Worm (Caenorhabditis elegans): ENCODE measurements around the gene dpf-7.

dpf-7 gene

DNA sequence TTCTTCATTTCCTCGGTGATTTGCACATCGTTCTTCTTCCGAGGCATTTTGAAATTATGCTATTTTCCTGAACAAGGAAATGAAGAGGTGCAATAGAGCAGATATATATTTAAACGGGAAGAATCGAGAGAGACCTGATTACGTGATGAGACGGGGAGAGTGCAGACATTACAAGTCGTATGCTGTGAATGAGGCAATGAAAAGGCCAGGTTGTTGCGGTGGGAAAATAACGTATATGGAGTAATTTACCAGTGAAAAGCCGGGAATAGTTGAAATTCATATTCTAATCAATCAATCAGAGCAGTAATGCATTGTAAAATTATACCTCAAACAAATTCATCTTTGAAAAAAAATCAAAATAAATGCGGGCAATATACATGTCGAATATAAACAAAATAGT lies 43.7 kb downstream of the dpf-7 start, which contains the start of gene Y17G9B.8:
Gene Y17G9B.8, minus strand, starts transcription at position 182 of the 400 bp plus-strand sequence.
- no peak for TF ChIP-seq elt-3 (tag; optimal IDR thresholded peaks at IDR 0.05)
- no peak for TF ChIP-seq M03D4.4 (tag; optimal IDR thresholded peaks at IDR 0.05)
- TF ChIP-seq elt-1 (tag; optimal IDR thresholded peaks at IDR 0.05; ENCODE audit: borderline replicate concordance, insufficient read depth): no peak
- peak; percentile 9 for TF ChIP-seq sptf-1 (tag; optimal IDR thresholded peaks at IDR 0.05)
- TF ChIP-seq lin-32 (GFP tag; optimal IDR thresholded peaks at IDR 0.05): no peak
- no peak for TF ChIP-seq ces-1 (GFP tag; optimal IDR thresholded peaks at IDR 0.05)
- TF ChIP-seq ceh-39 (tag; optimal IDR thresholded peaks at IDR 0.05): no peak

- TF ChIP-seq mls-2 (tag; optimal IDR thresholded peaks at IDR 0.05): peak; percentile 38
- TF ChIP-seq ces-1 (GFP tag; optimal IDR thresholded peaks at IDR 0.05): peak; percentile 10
- TF ChIP-seq lin-32 (GFP tag; optimal IDR thresholded peaks at IDR 0.05): no peak
- TF ChIP-seq tbx-8 (GFP tag; optimal IDR thresholded peaks at IDR 0.05): no peak
- peak; percentile 71 for TF ChIP-seq cnd-1 (tag; optimal IDR thresholded peaks at IDR 0.05)
Measured at ce11 chrIV:4755929-4756655, 46.3 kb downstream of the dpf-7 start, which contains the start of the genes fbxb-77 and Y17G9B.11. TSS of gene fbxb-77 (minus strand) at chrIV:4756157. TSS of gene Y17G9B.11 (plus strand) at chrIV:4756605.

DNA sequence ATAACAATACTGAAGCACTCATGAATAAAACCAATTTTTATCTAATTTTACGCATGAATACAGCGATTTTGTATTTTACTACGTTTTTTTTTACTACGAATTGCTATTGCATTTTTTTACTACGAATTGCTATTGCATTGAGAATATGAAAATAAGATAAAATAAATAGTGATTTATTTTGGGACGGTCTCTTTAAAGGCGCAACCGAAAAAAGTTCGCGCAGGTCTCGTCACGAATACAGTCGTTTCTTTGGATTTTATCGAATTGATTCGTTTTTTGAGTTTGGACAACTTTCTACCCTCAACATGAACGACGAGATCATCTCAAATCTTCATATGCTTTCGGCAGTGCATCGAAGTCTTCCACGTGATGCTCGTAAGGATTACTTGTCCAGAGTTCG lies 50.6 kb downstream of the dpf-7 start, which contains the start of gene Y17G9B.4:
Gene Y17G9B.4, plus strand, starts transcription at position 306 of the 400 bp plus-strand sequence.
- TF ChIP-seq ces-1 (GFP tag; optimal IDR thresholded peaks at IDR 0.05) (no peak), hlh-1 (tag; optimal IDR thresholded peaks at IDR 0.05) (no peak), nhr-76 (tag; optimal IDR thresholded peaks at IDR 0.05) (no peak)

- TF ChIP-seq mep-1 (tag; optimal IDR thresholded peaks at IDR 0.05): peak; percentile 100
- TF ChIP-seq lsy-2 (tag; optimal IDR thresholded peaks at IDR 0.05): peak; percentile 100
- TF ChIP-seq blmp-1 (tag; optimal IDR thresholded peaks at IDR 0.05): peak; percentile 33
- TF ChIP-seq sptf-1 (tag; optimal IDR thresholded peaks at IDR 0.05): peak; percentile 97
- TF ChIP-seq ham-2 (GFP tag; optimal IDR thresholded peaks at IDR 0.05): peak; percentile 92
- peak; percentile 88 for TF ChIP-seq ceh-43 (GFP tag; optimal IDR thresholded peaks at IDR 0.05)
- TF ChIP-seq unc-39 (tag; optimal IDR thresholded peaks at IDR 0.05): no peak
- TF ChIP-seq pha-4 (tag; optimal IDR thresholded peaks at IDR 0.05): peak; percentile 100
- no peak for TF ChIP-seq flh-1 (GFP tag; optimal IDR thresholded peaks at IDR 0.05)
- peak; percentile 86 for TF ChIP-seq nhr-28 (tag; optimal IDR thresholded peaks at IDR 0.05)
- TF ChIP-seq nhr-76 (tag; optimal IDR thresholded peaks at IDR 0.05): peak; percentile 13
- peak; percentile 100 for TF ChIP-seq lin-13 (tag; optimal IDR thresholded peaks at IDR 0.05)
- TF ChIP-seq mls-2 (tag; optimal IDR thresholded peaks at IDR 0.05): peak; percentile 91
- peak; percentile 95 for TF ChIP-seq cnd-1 (tag; optimal IDR thresholded peaks at IDR 0.05)
- TF ChIP-seq mab-5 (tag; optimal IDR thresholded peaks at IDR 0.05): peak; percentile 89
- peak; percentile 93 for TF ChIP-seq drap-1 (GFP tag; optimal IDR thresholded peaks at IDR 0.05)
- peak; percentile 54 for TF ChIP-seq sem-2 (GFP tag; optimal IDR thresholded peaks at IDR 0.05)
- TF ChIP-seq hlh-1 (tag; optimal IDR thresholded peaks at IDR 0.05): peak; percentile 73
- peak; percentile 100 for TF ChIP-seq ceh-39 (tag; optimal IDR thresholded peaks at IDR 0.05)
- peak; percentile 96 for TF ChIP-seq ces-1 (GFP tag; optimal IDR thresholded peaks at IDR 0.05)
- TF ChIP-seq elt-1 (tag; optimal IDR thresholded peaks at IDR 0.05; ENCODE audit: borderline replicate concordance, insufficient read depth): peak; percentile 67
- peak; percentile 61 for TF ChIP-seq nhr-2 (tag; optimal IDR thresholded peaks at IDR 0.05)
- peak; percentile 99 for TF ChIP-seq nhr-237 (tag; optimal IDR thresholded peaks at IDR 0.05)
- peak; percentile 87 for TF ChIP-seq unc-62 (GFP tag; optimal IDR thresholded peaks at IDR 0.05)
- peak; percentile 78 for TF ChIP-seq lin-32 (GFP tag; optimal IDR thresholded peaks at IDR 0.05)
- TF ChIP-seq bed-3 (GFP tag; optimal IDR thresholded peaks at IDR 0.05): peak; percentile 66
- peak; percentile 94 for TF ChIP-seq M03D4.4 (tag; optimal IDR thresholded peaks at IDR 0.05)
- peak; percentile 86 for TF ChIP-seq unc-120 (tag; optimal IDR thresholded peaks at IDR 0.05; ENCODE audit: poor library complexity, severe bottlenecking)
- TF ChIP-seq ceh-83 (GFP tag; optimal IDR thresholded peaks at IDR 0.05): peak; percentile 87
- TF ChIP-seq tbx-8 (GFP tag; optimal IDR thresholded peaks at IDR 0.05): peak; percentile 89
- TF ChIP-seq zip-8 (tag; optimal IDR thresholded peaks at IDR 0.05): no peak
- TF ChIP-seq snpc-4 (tag; optimal IDR thresholded peaks at IDR 0.05): no peak
- no peak for TF ChIP-seq nhr-12 (tag; optimal IDR thresholded peaks at IDR 0.05)
- TF ChIP-seq ztf-11 (tag; optimal IDR thresholded peaks at IDR 0.05): peak; percentile 84
- TF ChIP-seq elt-3 (tag; optimal IDR thresholded peaks at IDR 0.05): peak; percentile 88
Measured at ce11 chrIV:4749728-4750278, 52.6 kb downstream of the dpf-7 start, which contains the start of the genes rpl-20 and Y17G9B.5. TSS of gene rpl-20 (minus strand) at chrIV:4749778. TSS of gene Y17G9B.5 (plus strand) at chrIV:4750240.
